Worm (Caenorhabditis elegans) whole organism, L4 larva: ENCODE data around the gene C12D12.1.

ENCODE experiments used
- D1046.2 ChIP-seq: fragments of 200-800 bp; sonication (Bioruptor generic); IDR thresholded peaks from 2 replicates; pipeline ENCODE4 v1.3.6; 2022; ENCODE audit warnings: missing genetic modification characterization, missing compliant biosample characterization
- R02D3.7 ChIP-seq: fragments of 150-350 bp; sonication (generic microtip); optimal IDR thresholded peaks from 3 replicates; lab custom pipeline; 2014; ENCODE audit warnings: missing biosample characterization, missing genetic modification characterization
- T20F7.1 ChIP-seq: fragments of 200-800 bp; sonication (Bioruptor generic); optimal IDR thresholded peaks from 2 replicates; lab custom pipeline; 2018; ENCODE audit warnings: mild to moderate bottlenecking, missing genetic modification characterization, missing compliant biosample characterization
- T26A8.4 ChIP-seq: fragments of 200-800 bp; sonication (Bioruptor generic); IDR thresholded peaks from 2 replicates; pipeline ENCODE4 v1.3.6; 2022; ENCODE audit warnings: missing genetic modification characterization, missing compliant biosample characterization
- ZK546.5 ChIP-seq, 2 experiments: sonication (generic microtip); optimal IDR thresholded peaks; 2 replicates each; lab custom pipeline; 2017; ENCODE audit warnings: missing biosample characterization in 2 of 2, missing genetic modification characterization in 2 of 2
- aha-1 ChIP-seq: fragments of 150-350 bp; peaks from one replicate; lab custom pipeline; 2014; ENCODE audit warnings: missing biosample characterization, missing genetic modification characterization
- aly-2 ChIP-seq: sonication (generic microtip); optimal IDR thresholded peaks from 2 replicates; lab custom pipeline; 2018; ENCODE audit warnings: missing biosample characterization, missing genetic modification characterization
- arid-1 ChIP-seq: fragments of 200-800 bp; sonication (Bioruptor generic); conservative IDR thresholded peaks from 2 replicates; pipeline ENCODE4 v1.3.6; 2022; ENCODE audit warnings: missing genetic modification reagents, missing genetic modification characterization, missing compliant biosample characterization
- ceh-20 ChIP-seq: fragments of 200-800 bp; sonication (Bioruptor generic); IDR thresholded peaks from 2 replicates; pipeline ENCODE4 v1.3.6; 2022; ENCODE audit warnings: missing genetic modification reagents, missing genetic modification characterization, missing compliant biosample characterization
- ceh-82 ChIP-seq: sonication (generic microtip); optimal IDR thresholded peaks from 2 replicates; lab custom pipeline; 2017; ENCODE audit warnings: missing biosample characterization, missing genetic modification characterization
- cey-2 ChIP-seq: sonication (generic microtip); optimal IDR thresholded peaks from 3 replicates; lab custom pipeline; 2017; ENCODE audit warnings: missing genetic modification characterization, mild to moderate bottlenecking, missing compliant biosample characterization, antibody characterized with exemption, borderline replicate concordance; ENCODE audit not compliant: insufficient read depth
- daf-12 ChIP-seq: fragments of 150-350 bp; optimal IDR thresholded peaks from 2 replicates; lab custom pipeline; 2014; ENCODE audit warnings: missing biosample characterization, missing genetic modification reagents, missing genetic modification characterization
- daf-16 ChIP-seq, 3 experiments: sonication (generic microtip); optimal IDR thresholded peaks; 2 replicates each; lab custom pipeline; 2016 to 2017; ENCODE audit warnings: missing genetic modification characterization in 3 of 3, missing genetic modification reagents in 3 of 3, mild to moderate bottlenecking in 2 of 3, missing compliant biosample characterization in 2 of 3, missing biosample characterization in 1 of 3, moderate library complexity in 1 of 3
- dmd-9 ChIP-seq: fragments of 200-800 bp; sonication (Bioruptor generic); IDR thresholded peaks from 2 replicates; pipeline ENCODE4 v1.3.6; 2022; ENCODE audit warnings: missing genetic modification reagents, missing genetic modification characterization, missing compliant biosample characterization
- dpl-1 ChIP-seq: fragments of 150-350 bp; optimal IDR thresholded peaks from 2 replicates; lab custom pipeline; 2014; ENCODE audit warnings: missing biosample characterization, missing genetic modification reagents, missing genetic modification characterization
- egl-43 ChIP-seq: fragments of 200-800 bp; sonication (Bioruptor generic); IDR thresholded peaks from 2 replicates; pipeline ENCODE4 v1.3.6; 2022; ENCODE audit warnings: missing genetic modification reagents, missing genetic modification characterization, missing compliant biosample characterization
- fkh-10 ChIP-seq: fragments of 150-350 bp; optimal IDR thresholded peaks from 2 replicates; lab custom pipeline; 2014; ENCODE audit warnings: missing biosample characterization, missing genetic modification reagents, missing genetic modification characterization
- gei-8 ChIP-seq: fragments of 200-800 bp; sonication (Bioruptor generic); optimal IDR thresholded peaks from 2 replicates; lab custom pipeline; 2018; ENCODE audit warnings: mild to moderate bottlenecking, missing genetic modification characterization, missing compliant biosample characterization
- lim-7 ChIP-seq: fragments of 200-800 bp; sonication (Bioruptor generic); IDR thresholded peaks from 2 replicates; pipeline ENCODE4 v1.3.6; 2022; ENCODE audit warnings: missing genetic modification characterization, missing compliant biosample characterization
- lin-1 ChIP-seq: fragments of 200-800 bp; sonication (Bioruptor generic); IDR thresholded peaks from 2 replicates; pipeline ENCODE4 v1.3.6; 2022; ENCODE audit warnings: missing genetic modification reagents, missing genetic modification characterization, missing compliant biosample characterization
- lin-29 ChIP-seq: fragments of 200-800 bp; sonication (Bioruptor generic); IDR thresholded peaks from 2 replicates; pipeline ENCODE4 v1.3.6; 2022; ENCODE audit warnings: missing genetic modification reagents, missing genetic modification characterization, missing compliant biosample characterization
- lir-3 ChIP-seq: sonication (generic microtip); optimal IDR thresholded peaks from 2 replicates; lab custom pipeline; 2016; ENCODE audit warnings: mild to moderate bottlenecking, missing genetic modification characterization, missing compliant biosample characterization
- lsy-2 ChIP-seq, 2 experiments: fragments of 150-350 bp in 1 of 2; sonication (generic microtip) in 1 of 2; optimal IDR thresholded peaks; 2 replicates each; lab custom pipeline; 2014 to 2017; ENCODE audit warnings: missing biosample characterization in 2 of 2, missing genetic modification characterization in 2 of 2
- madf-5 ChIP-seq, 2 experiments: fragments of 200-800 bp; sonication (Bioruptor generic); IDR thresholded peaks; 2 replicates each; pipeline ENCODE4 v1.3.6; 2022; ENCODE audit warnings: missing compliant biosample characterization in 2 of 2, missing genetic modification characterization in 2 of 2
- madf-9 ChIP-seq: fragments of 200-800 bp; sonication (Bioruptor generic); conservative IDR thresholded peaks from 2 replicates; pipeline ENCODE4 v1.3.6; 2022; ENCODE audit warnings: missing genetic modification reagents, missing genetic modification characterization, missing compliant biosample characterization
- mdl-1 ChIP-seq, 2 experiments: fragments of 150-350 bp in 1 of 2; sonication (generic microtip) in 1 of 2; optimal IDR thresholded peaks; 2 replicates each; lab custom pipeline; 2014 to 2017; ENCODE audit warnings: missing biosample characterization in 2 of 2, missing genetic modification characterization in 2 of 2
- mep-1 ChIP-seq: fragments of 150-350 bp; sonication (generic microtip); optimal IDR thresholded peaks from 3 replicates; lab custom pipeline; 2014; ENCODE audit warnings: missing biosample characterization, missing genetic modification characterization
- mxl-2 ChIP-seq: fragments of 200-800 bp; sonication (Bioruptor generic); conservative IDR thresholded peaks from 2 replicates; pipeline ENCODE4 v1.3.6; 2022; ENCODE audit warnings: missing genetic modification reagents, missing genetic modification characterization, missing compliant biosample characterization
- mxl-3 ChIP-seq: fragments of 200-800 bp; sonication (Bioruptor generic); optimal IDR thresholded peaks from 2 replicates; lab custom pipeline; 2018; ENCODE audit warnings: mild to moderate bottlenecking, missing genetic modification characterization, missing compliant biosample characterization
- nhr-237 ChIP-seq: sonication (generic microtip); optimal IDR thresholded peaks from 2 replicates; lab custom pipeline; 2017; ENCODE audit warnings: missing biosample characterization, missing genetic modification characterization
- nhr-25 ChIP-seq: sonication (generic microtip); optimal IDR thresholded peaks from 2 replicates; lab custom pipeline; 2017; ENCODE audit warnings: missing genetic modification characterization, mild to moderate bottlenecking, missing compliant biosample characterization, antibody characterized with exemption, moderate library complexity, borderline replicate concordance; ENCODE audit not compliant: insufficient read depth
- nhr-48 ChIP-seq: sonication (generic microtip); optimal IDR thresholded peaks from 2 replicates; lab custom pipeline; 2016; ENCODE audit warnings: mild to moderate bottlenecking, missing genetic modification characterization, missing compliant biosample characterization
- nhr-6 ChIP-seq: fragments of 150-350 bp; optimal IDR thresholded peaks from 2 replicates; lab custom pipeline; 2014; ENCODE audit warnings: missing biosample characterization, missing genetic modification characterization
- pha-4 ChIP-seq, 2 experiments: fragments of 150-350 bp in 1 of 2; fragments of 200-800 bp in 1 of 2; sonication (Bioruptor generic) in 1 of 2; IDR thresholded peaks in 1 of 2; optimal IDR thresholded peaks in 1 of 2; 2 replicates each; pipeline versions ENCODE4 v1.3.6 to Lab custom; 2014 to 2022; ENCODE audit warnings: missing genetic modification characterization in 2 of 2, missing genetic modification reagents in 2 of 2, missing biosample characterization in 1 of 2, missing compliant biosample characterization in 1 of 2
- set-16 ChIP-seq: fragments of 200-800 bp; sonication (Bioruptor generic); IDR thresholded peaks from 2 replicates; pipeline ENCODE4 v1.3.6; 2022; ENCODE audit warnings: missing genetic modification reagents, missing genetic modification characterization, missing compliant biosample characterization
- snpc-1.2 ChIP-seq: fragments of 200-800 bp; sonication (Bioruptor generic); IDR thresholded peaks from 2 replicates; pipeline ENCODE4 v1.3.6; 2022; ENCODE audit warnings: missing genetic modification reagents, missing genetic modification characterization, missing compliant biosample characterization
- tag-97 ChIP-seq: fragments of 200-800 bp; sonication (Bioruptor generic); IDR thresholded peaks from 2 replicates; pipeline ENCODE4 v1.3.6; 2022; ENCODE audit warnings: missing genetic modification characterization, missing compliant biosample characterization
- unc-130 ChIP-seq: sonication (generic microtip); optimal IDR thresholded peaks from 2 replicates; lab custom pipeline; 2016; ENCODE audit warnings: missing genetic modification reagents, missing genetic modification characterization, missing compliant biosample characterization
- unc-39 ChIP-seq: sonication (generic microtip); optimal IDR thresholded peaks from 2 replicates; lab custom pipeline; 2017; ENCODE audit warnings: missing biosample characterization, missing genetic modification characterization
- unc-62 ChIP-seq, 3 experiments: fragments of 150-350 bp in 1 of 3; sonication (generic microtip); optimal IDR thresholded peaks in 2 of 3; peaks in 1 of 3; 1 replicate in 1 of 3; 2 replicates in 2 of 3; lab custom pipeline; 2014 to 2017; ENCODE audit warnings: missing biosample characterization in 3 of 3, missing genetic modification characterization in 3 of 3, missing genetic modification reagents in 3 of 3, missing genotype in 1 of 3
- zag-1 ChIP-seq: fragments of 150-350 bp; optimal IDR thresholded peaks from 2 replicates; lab custom pipeline; 2014; ENCODE audit warnings: missing biosample characterization, missing genetic modification characterization
- zfp-3 ChIP-seq: fragments of 200-800 bp; sonication (Bioruptor generic); conservative IDR thresholded peaks from 2 replicates; pipeline ENCODE4 v1.3.6; 2022; ENCODE audit warnings: missing genetic modification reagents, missing genetic modification characterization, missing compliant biosample characterization
- zip-2 ChIP-seq: fragments of 150-350 bp; optimal IDR thresholded peaks from 2 replicates; lab custom pipeline; 2014; ENCODE audit warnings: missing biosample characterization, missing genetic modification characterization
- ztf-11 ChIP-seq: fragments of 150-350 bp; optimal IDR thresholded peaks from 2 replicates; lab custom pipeline; 2014; ENCODE audit warnings: missing biosample characterization, missing genetic modification characterization
- ztf-7 ChIP-seq: fragments of 150-350 bp; optimal IDR thresholded peaks from 2 replicates; lab custom pipeline; 2014; ENCODE audit warnings: missing biosample characterization, missing genetic modification characterization

The C12D12.1 gene

ce11 chrX:3537335-3537734 is 38.3 kb downstream of the C12D12.1 start, which contains the start of gene gyg-1:
Gene gyg-1 (plus strand): TSS chrX:3537635.
- TF ChIP-seq lir-3 (tag; lab: Kevin White, UChicago) (no peak), unc-130 (no peak), aly-2 (tag; lab: Kevin White, UChicago) (no peak), ceh-20 (GFP tag; lab: Robert Waterston, UW) (no peak)

- TF ChIP-seq mxl-2 (no peak), aha-1 (tag; lab: Kevin White, UChicago) (peak; percentile 92)
These were observed 39.0 kb downstream of the C12D12.1 start for ce11 chrX:3538067-3538466.

ce11 chrX:3540861-3541260 is 41.8 kb downstream of the C12D12.1 start:
- TF ChIP-seq mdl-1 (tag; optimal IDR thresholded peaks at IDR 0.05; lab: Kevin White, UChicago) = no peak
- no peak for TF ChIP-seq lir-3 (tag; lab: Kevin White, UChicago)
- no peak for TF ChIP-seq tag-97 (GFP tag; lab: Robert Waterston, UW)
- no peak for TF ChIP-seq daf-16 (GFP tag; optimal IDR thresholded peaks at IDR 0.05; lab: Kevin White, UChicago)
- TF ChIP-seq daf-16 (tag; optimal IDR thresholded peaks at IDR 0.05; lab: Kevin White, UChicago) = no peak
- TF ChIP-seq madf-9 = peak; percentile 39; the same call in 1 of the 2 replicates
- TF ChIP-seq dmd-9 (GFP tag; lab: Robert Waterston, UW) = no peak
- TF ChIP-seq nhr-48 (tag; lab: Kevin White, UChicago) = no peak
- no peak for TF ChIP-seq R02D3.7 (tag; lab: Kevin White, UChicago)
- TF ChIP-seq ceh-82 (tag; lab: Kevin White, UChicago) = no peak
- TF ChIP-seq aha-1 (tag; lab: Kevin White, UChicago) = peak; percentile 94
- no peak for TF ChIP-seq ztf-7 (tag; lab: Kevin White, UChicago)
- no peak for TF ChIP-seq nhr-237
- TF ChIP-seq dpl-1 (GFP tag; lab: Kevin White, UChicago) = peak; percentile 50
- TF ChIP-seq lin-1 (GFP tag; lab: Robert Waterston, UW) = no peak
- no peak for TF ChIP-seq T20F7.1 (GFP tag; lab: Kevin White, UChicago)
- no peak for TF ChIP-seq madf-5 (GFP tag; IDR thresholded peaks at IDR 0.05; lab: Robert Waterston, UW)
- TF ChIP-seq daf-12 (tag; lab: Kevin White, UChicago) = no peak
- TF ChIP-seq egl-43 (GFP tag; lab: Robert Waterston, UW) = 0 out of 2 replicates have a peak, but pooled peaks have one; percentile 54
- TF ChIP-seq snpc-1.2 = no peak
- TF ChIP-seq fkh-10 = no peak
- no peak for TF ChIP-seq lim-7 (GFP tag; lab: Robert Waterston, UW)
- TF ChIP-seq unc-130 = no peak
- TF ChIP-seq ZK546.5 (tag; optimal IDR thresholded peaks at IDR 0.05; lab: Kevin White, UChicago) = no peak
- TF ChIP-seq nhr-25 = no peak
- no peak for TF ChIP-seq set-16 (GFP tag; lab: Robert Waterston, UW)
- TF ChIP-seq gei-8 (GFP tag; lab: Kevin White, UChicago) = no peak
- no peak for TF ChIP-seq T26A8.4
- peak; percentile 78 for TF ChIP-seq mep-1
- TF ChIP-seq ztf-11 (tag; lab: Kevin White, UChicago) = no peak
- TF ChIP-seq ceh-20 (GFP tag; lab: Robert Waterston, UW) = 0 out of 2 replicates have a peak, but pooled peaks have one; percentile 23
- no peak for TF ChIP-seq D1046.2 (GFP tag; lab: Robert Waterston, UW)
- no peak for TF ChIP-seq pha-4 (GFP tag; IDR thresholded peaks at IDR 0.05; lab: Robert Waterston, UW)
- no peak for TF ChIP-seq pha-4 (tag; optimal IDR thresholded peaks at IDR 0.05; lab: Kevin White, UChicago)
- no peak for TF ChIP-seq unc-39
- TF ChIP-seq arid-1 (GFP tag; lab: Robert Waterston, UW) = no peak
- TF ChIP-seq zag-1 (tag; lab: Kevin White, UChicago) = no peak
- TF ChIP-seq nhr-6 (tag; lab: Kevin White, UChicago) = peak; percentile 14
- no peak for TF ChIP-seq cey-2 (tag; lab: Kevin White, UChicago)
- no peak for TF ChIP-seq zip-2 (tag; lab: Kevin White, UChicago)
- no peak for TF ChIP-seq lin-29 (GFP tag; lab: Robert Waterston, UW)
- peak in 1 of 2 experiments; percentile 90 for TF ChIP-seq unc-62 (GFP tag; optimal IDR thresholded peaks at IDR 0.05 in 1 of 2; lab: Kevin White, UChicago)
- no peak for TF ChIP-seq unc-62 (tag; optimal IDR thresholded peaks at IDR 0.05; lab: Kevin White, UChicago)
- TF ChIP-seq zfp-3 (GFP tag; lab: Robert Waterston, UW) = no peak
- TF ChIP-seq lsy-2 (tag; optimal IDR thresholded peaks at IDR 0.05; lab: Kevin White, UChicago) = peak in 1 of 2 experiments; percentile 48
- no peak for TF ChIP-seq mxl-3 (GFP tag; lab: Kevin White, UChicago)
